Worm (Caenorhabditis elegans): ENCODE data around the gene srsx-21.

DNA sequence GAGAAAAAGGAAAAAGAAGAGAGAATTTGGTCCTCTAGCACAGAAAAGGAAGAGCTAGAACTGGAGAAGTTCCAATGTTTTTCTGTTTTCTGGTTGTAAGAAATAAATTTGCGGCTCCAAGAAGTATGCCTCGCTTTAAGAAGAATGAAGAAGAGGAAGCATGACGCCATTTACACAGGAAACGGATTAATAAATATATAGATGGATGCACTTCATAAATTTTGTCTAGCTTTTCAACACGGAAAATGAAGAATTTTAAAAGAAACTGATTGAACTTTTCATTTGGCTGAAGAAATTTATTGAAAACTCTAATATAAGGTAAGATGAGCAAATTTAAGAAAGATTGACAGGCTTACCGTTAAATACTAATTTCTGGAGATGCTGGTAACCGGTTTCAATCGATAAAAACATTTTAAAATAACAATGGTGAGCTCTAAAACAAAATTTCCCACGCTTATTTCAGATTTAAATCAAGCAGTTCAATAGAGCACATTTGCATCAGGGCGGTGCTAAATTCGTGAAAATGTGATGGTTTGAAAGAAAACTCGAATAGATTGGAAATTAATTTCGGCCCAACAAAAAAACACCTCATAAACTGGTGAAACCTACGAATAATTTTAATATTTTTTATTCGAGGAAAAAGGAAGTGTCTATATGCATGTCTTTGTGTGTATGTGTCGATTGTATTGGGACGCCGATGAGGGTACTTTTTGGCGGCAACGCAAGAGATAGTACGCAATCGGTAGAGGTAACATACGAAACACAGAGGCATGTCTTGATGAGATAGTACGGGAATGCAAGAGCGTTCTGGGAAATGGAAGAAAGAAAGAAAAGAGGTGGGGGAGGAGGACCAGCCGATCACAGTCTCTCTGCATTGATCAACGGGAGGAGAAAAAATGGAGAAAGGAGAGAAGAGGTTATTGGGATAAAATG, 18.4 kb downstream of the srsx-21 start:
- TF ChIP-seq ama-1 (optimal IDR thresholded peaks at IDR 0.05) (no peak), nhr-12 (tag; optimal IDR thresholded peaks at IDR 0.05) (no peak), ztf-11 (tag; optimal IDR thresholded peaks at IDR 0.05) (no peak), lin-13 (GFP tag; optimal IDR thresholded peaks at IDR 0.05) (no peak), aly-2 (tag; optimal IDR thresholded peaks at IDR 0.05) (no peak), unc-39 (tag; optimal IDR thresholded peaks at IDR 0.05) (no peak), fos-1 (tag; optimal IDR thresholded peaks at IDR 0.05) (peak; percentile 16), nhr-77 (tag; optimal IDR thresholded peaks at IDR 0.05) (no peak), alr-1 (tag; optimal IDR thresholded peaks at IDR 0.05) (no peak), snpc-4 (tag; optimal IDR thresholded peaks at IDR 0.05) (no peak), mbf-1 (tag; optimal IDR thresholded peaks at IDR 0.05) (no peak), lin-39 (tag; optimal IDR thresholded peaks at IDR 0.05) (no peak), nhr-10 (tag; optimal IDR thresholded peaks at IDR 0.05) (no peak)

Measured in whole organism, L2 larva.